Fruit fly (Drosophila melanogaster) whole organism, prepupa: ENCODE results near the gene hec.

ENCODE experiments used
- Blimp-1 ChIP-seq: fragments of 200-800 bp; sonication (Bioruptor generic); optimal IDR thresholded peaks from 3 replicates; lab custom pipeline; 2017; ENCODE audit warnings: missing biosample characterization, missing genetic modification characterization, mild to moderate bottlenecking, moderate library complexity, missing genetic modification reagents
- CG11902 ChIP-seq: fragments of 200-800 bp; sonication (Bioruptor generic); optimal IDR thresholded peaks from 3 replicates; lab custom pipeline; 2016; ENCODE audit warnings: missing biosample characterization, missing genetic modification characterization
- CG15336 ChIP-seq: fragments of 200-800 bp; sonication (Bioruptor generic); IDR thresholded peaks from 2 replicates; pipeline ENCODE4 v1.3.6; 2022; ENCODE audit warnings: missing biosample characterization, missing genetic modification characterization
- CG31627 ChIP-seq: fragments of 200-800 bp; sonication (Bioruptor generic); optimal IDR thresholded peaks from 3 replicates; lab custom pipeline; 2016; ENCODE audit warnings: missing biosample characterization, missing genetic modification characterization
- CG34406 ChIP-seq: fragments of 200-800 bp; sonication (Bioruptor generic); optimal IDR thresholded peaks from 3 replicates; lab custom pipeline; 2016; ENCODE audit warnings: missing biosample characterization, missing genetic modification characterization
- CG6854 ChIP-seq: fragments of 200-800 bp; sonication (Bioruptor generic); optimal IDR thresholded peaks from 2 replicates; lab custom pipeline; 2017; ENCODE audit warnings: missing biosample characterization, mild to moderate bottlenecking, missing genetic modification characterization
- CG7368 ChIP-seq: fragments of 200-800 bp; sonication (Bioruptor generic); optimal IDR thresholded peaks from 3 replicates; lab custom pipeline; 2016; ENCODE audit warnings: missing biosample characterization, missing genetic modification characterization
- Hr38 ChIP-seq: sonication (Bioruptor generic); optimal IDR thresholded peaks from 2 replicates; lab custom pipeline; 2016; ENCODE audit warnings: missing biosample characterization, missing genetic modification characterization
- Hr39 ChIP-seq: fragments of 200-800 bp; sonication (Bioruptor generic); optimal IDR thresholded peaks from 2 replicates; lab custom pipeline; 2016; ENCODE audit warnings: missing biosample characterization, missing genetic modification characterization
- Lpt ChIP-seq: fragments of 200-800 bp; sonication (Bioruptor generic); optimal IDR thresholded peaks from 3 replicates; lab custom pipeline; 2016; ENCODE audit warnings: missing biosample characterization, missing genetic modification characterization
- Sox102F ChIP-seq: fragments of 200-800 bp; sonication (Bioruptor generic); optimal IDR thresholded peaks from 2 replicates; lab custom pipeline; 2016; ENCODE audit warnings: missing biosample characterization, mild to moderate bottlenecking, missing genetic modification characterization
- fd85E ChIP-seq: fragments of 200-800 bp; sonication (Bioruptor generic); optimal IDR thresholded peaks from 3 replicates; lab custom pipeline; 2016; ENCODE audit warnings: missing biosample characterization, missing genetic modification characterization
- pdm3 ChIP-seq: fragments of 200-800 bp; sonication (Bioruptor generic); optimal IDR thresholded peaks from 3 replicates; lab custom pipeline; 2016; ENCODE audit warnings: missing biosample characterization, missing genetic modification characterization
- vri ChIP-seq: fragments of 200-800 bp; sonication (Bioruptor generic); optimal IDR thresholded peaks from 3 replicates; lab custom pipeline; 2016; ENCODE audit warnings: missing biosample characterization, mild to moderate bottlenecking, missing genetic modification characterization

DNA sequence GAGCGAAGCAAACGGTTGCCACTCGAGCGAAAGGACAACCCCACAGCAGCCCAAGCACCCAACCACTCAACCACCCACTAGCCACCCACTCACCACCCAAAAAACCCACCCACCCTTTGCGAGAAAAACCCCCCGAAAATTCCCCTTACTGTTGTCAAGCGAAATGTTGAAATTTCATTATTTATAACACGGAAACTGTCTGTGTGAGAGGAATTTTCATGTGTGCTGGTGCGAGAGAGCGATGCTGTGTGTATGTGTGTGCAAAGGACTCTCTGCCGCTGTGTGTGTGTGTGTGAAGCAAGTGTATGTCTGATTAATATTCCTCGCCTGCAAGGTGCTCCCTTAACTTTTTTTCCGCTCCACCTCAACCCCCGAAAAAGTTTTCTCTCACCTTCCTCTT, 27.4 kb downstream of the hec start:
- TF ChIP-seq Hr38 (no peak), Lpt (GFP tag; lab: Kevin White, UChicago) (no peak), pdm3 (no peak), Blimp-1 (GFP tag; lab: Kevin White, UChicago) (no peak), CG31627 (no peak), CG15336 (GFP tag; lab: Robert Waterston, UW) (no peak), CG34406 (GFP tag; lab: Kevin White, UChicago) (no peak), vri (no peak), CG6854 (GFP tag; lab: Kevin White, UChicago) (no peak), fd85E (GFP tag; lab: Kevin White, UChicago) (no peak), CG7368 (no peak), CG11902 (GFP tag; lab: Kevin White, UChicago) (no peak), Hr39 (GFP tag; lab: Kevin White, UChicago) (no peak), Sox102F (GFP tag; lab: Kevin White, UChicago) (no peak)
